Worm (Caenorhabditis elegans): ENCODE data around the gene gid-2.

DNA sequence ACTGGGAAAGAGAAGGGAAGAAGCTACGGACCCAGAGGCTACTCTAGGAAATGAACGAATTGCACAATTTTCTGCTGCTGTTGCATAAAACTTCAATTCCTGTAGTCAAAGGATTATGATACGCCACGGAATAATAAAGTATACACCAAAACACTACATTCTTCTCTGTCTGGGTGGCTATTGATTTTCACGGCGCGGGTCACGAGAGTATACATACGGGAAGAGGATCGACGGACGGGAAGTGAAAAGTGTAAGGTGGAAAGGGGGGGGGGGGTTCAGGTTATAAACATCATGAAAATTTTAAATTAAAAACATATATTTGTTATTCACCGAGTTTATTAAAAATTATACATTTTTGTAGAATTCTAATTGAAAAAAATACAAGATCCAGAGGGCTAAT lies 552 bp upstream of the gid-2 start:
- TF ChIP-seq elt-3 (tag; optimal IDR thresholded peaks at IDR 0.05) (no peak), lir-3 (tag; optimal IDR thresholded peaks at IDR 0.05; ENCODE audit: poor library complexity) (no peak), hlh-17 (GFP tag; optimal IDR thresholded peaks at IDR 0.05; ENCODE audit: borderline replicate concordance) (no peak), nhr-11 (tag; optimal IDR thresholded peaks at IDR 0.05) (no peak), zag-1 (tag; optimal IDR thresholded peaks at IDR 0.05) (no peak), nhr-76 (tag; optimal IDR thresholded peaks at IDR 0.05) (no peak), pqm-1 (tag; optimal IDR thresholded peaks at IDR 0.05) (no peak), pag-3 (tag; optimal IDR thresholded peaks at IDR 0.05; ENCODE audit: borderline replicate concordance, insufficient read depth) (no peak), tbx-2 (tag; optimal IDR thresholded peaks at IDR 0.05) (no peak)
